Fruit fly (Drosophila melanogaster) whole organism, wandering third instar larva: Measurements from ENCODE around the gene CG32459.

Source experiments
- Abd-B ChIP-seq: fragments of >200 bp; optimal IDR thresholded peaks from 2 replicates; lab custom pipeline; 2017; ENCODE audit warnings: missing biosample characterization, missing genetic modification characterization
- CG32264 ChIP-seq: fragments of 200-800 bp; sonication (Bioruptor generic); optimal IDR thresholded peaks from 2 replicates; lab custom pipeline; 2016; ENCODE audit warnings: missing biosample characterization, missing genetic modification characterization
- CG9705 ChIP-seq: fragments of 200-800 bp; sonication (Bioruptor generic); optimal IDR thresholded peaks from 2 replicates; lab custom pipeline; 2018; ENCODE audit warnings: missing biosample characterization, mild to moderate bottlenecking, missing genetic modification characterization
- CrebA ChIP-seq: fragments of 200-800 bp; sonication (Bioruptor generic); optimal IDR thresholded peaks from 2 replicates; lab custom pipeline; 2016; ENCODE audit warnings: missing biosample characterization, mild to moderate bottlenecking, missing genetic modification characterization, borderline replicate concordance
- Dfd ChIP-seq: fragments of >200 bp; optimal IDR thresholded peaks from 2 replicates; lab custom pipeline; 2017; ENCODE audit warnings: missing biosample characterization, missing genetic modification characterization
- Dif ChIP-seq: fragments of 200-275, 200-300 bp; sonication (Bioruptor generic); optimal IDR thresholded peaks from 2 replicates; lab custom pipeline; 2018; ENCODE audit warnings: missing biosample characterization, missing genetic modification characterization; ENCODE audit not compliant: partially characterized antibody
- GATAd ChIP-seq: sonication (Bioruptor generic); optimal IDR thresholded peaks from 2 replicates; lab custom pipeline; 2016; ENCODE audit warnings: missing biosample characterization, missing genetic modification characterization
- HLH106 ChIP-seq: fragments of 200-800 bp; optimal IDR thresholded peaks from 3 replicates; lab custom pipeline; 2019; ENCODE audit warnings: missing biosample characterization, mild to moderate bottlenecking, missing genetic modification characterization, moderate library complexity
- Hnf4 ChIP-seq: fragments of 200-800 bp; sonication (Bioruptor generic); optimal IDR thresholded peaks from 2 replicates; lab custom pipeline; 2016; ENCODE audit warnings: missing biosample characterization, mild to moderate bottlenecking, missing genetic modification characterization
- Hr78 ChIP-seq: fragments of >200 bp; optimal IDR thresholded peaks from 2 replicates; lab custom pipeline; 2017; ENCODE audit warnings: missing biosample characterization, missing genetic modification characterization
- Hr83 ChIP-seq: fragments of 200-300 bp; sonication (Bioruptor generic); optimal IDR thresholded peaks from 2 replicates; lab custom pipeline; 2016; ENCODE audit warnings: missing biosample characterization, mild to moderate bottlenecking, missing genetic modification characterization, moderate library complexity; ENCODE audit not compliant: poor library complexity, severe bottlenecking
- Jra ChIP-seq: sonication (Bioruptor generic); optimal IDR thresholded peaks from 2 replicates; lab custom pipeline; 2016; ENCODE audit warnings: missing biosample characterization, missing genetic modification characterization
- Mio ChIP-seq: sonication (Bioruptor generic); optimal IDR thresholded peaks from 2 replicates; lab custom pipeline; 2016; ENCODE audit warnings: missing biosample characterization, missing genetic modification characterization
- Myc ChIP-seq: fragments of >200 bp; optimal IDR thresholded peaks from 2 replicates; lab custom pipeline; 2017
- N ChIP-seq: fragments of >200 bp; optimal IDR thresholded peaks from 2 replicates; lab custom pipeline; 2018; ENCODE audit warnings: missing biosample characterization, missing external identifiers, missing genetic modification characterization
- OdsH ChIP-seq: fragments of 200-800 bp; sonication (Bioruptor generic); optimal IDR thresholded peaks from 2 replicates; lab custom pipeline; 2016; ENCODE audit warnings: missing biosample characterization, mild to moderate bottlenecking, missing genetic modification characterization
- Rel ChIP-seq, 2 experiments: fragments of 200-800 bp; sonication (Bioruptor generic) in 1 of 2; optimal IDR thresholded peaks; 2 replicates in 1 of 2; 3 replicates in 1 of 2; lab custom pipeline; 2016 to 2019; ENCODE audit warnings: mild to moderate bottlenecking in 2 of 2, missing biosample characterization in 2 of 2, missing genetic modification characterization in 2 of 2, moderate library complexity in 1 of 2
- Sp1 ChIP-seq: fragments of 200-800 bp; sonication (Bioruptor generic); optimal IDR thresholded peaks from 3 replicates; lab custom pipeline; 2019; ENCODE audit warnings: missing biosample characterization, mild to moderate bottlenecking, missing genetic modification characterization, moderate library complexity
- Vsx2 ChIP-seq: fragments of 200-300, 225-300 bp; sonication (Bioruptor generic); optimal IDR thresholded peaks from 2 replicates; lab custom pipeline; 2018; ENCODE audit warnings: missing biosample characterization, missing genetic modification characterization; ENCODE audit not compliant: partially characterized antibody
- br ChIP-seq: fragments of 200-800 bp; sonication (Bioruptor generic); optimal IDR thresholded peaks from 2 replicates; lab custom pipeline; 2016; ENCODE audit warnings: missing biosample characterization, missing genetic modification characterization
- brk ChIP-seq: fragments of 200-800 bp; sonication (Bioruptor generic); optimal IDR thresholded peaks from 2 replicates; lab custom pipeline; 2016; ENCODE audit warnings: missing biosample characterization, mild to moderate bottlenecking, missing genetic modification characterization
- dl ChIP-seq, 2 experiments: fragments of 175-275, 200-275 bp in 1 of 2; fragments of 200-275 bp in 1 of 2; sonication (Bioruptor generic); optimal IDR thresholded peaks; lab custom pipeline; 2018; ENCODE audit warnings: mild to moderate bottlenecking in 2 of 2, missing biosample characterization in 2 of 2, missing genetic modification characterization in 2 of 2, moderate library complexity in 2 of 2; ENCODE audit not compliant: partially characterized antibody in 2 of 2, insufficient read depth in 1 of 2
- dmrt93B ChIP-seq: fragments of 200-800 bp; sonication (Bioruptor generic); optimal IDR thresholded peaks from 2 replicates; lab custom pipeline; 2018; ENCODE audit warnings: missing biosample characterization, mild to moderate bottlenecking, missing genetic modification characterization
- dsf ChIP-seq: sonication (Bioruptor generic); optimal IDR thresholded peaks from 2 replicates; lab custom pipeline; 2016; ENCODE audit warnings: missing biosample characterization, missing genetic modification characterization, borderline replicate concordance
- ey ChIP-seq: fragments of 200-800 bp; sonication (Bioruptor generic); optimal IDR thresholded peaks from 2 replicates; lab custom pipeline; 2016; ENCODE audit warnings: missing biosample characterization, missing genetic modification characterization
- foxo ChIP-seq, 2 experiments: fragments of 200-800 bp; sonication (Bioruptor generic); optimal IDR thresholded peaks; 2 replicates in 1 of 2; 3 replicates in 1 of 2; lab custom pipeline; 2016 to 2017; ENCODE audit warnings: missing biosample characterization in 2 of 2, missing genetic modification characterization in 2 of 2
- fru ChIP-seq: fragments of 200-800 bp; sonication (Bioruptor generic); optimal IDR thresholded peaks from 3 replicates; lab custom pipeline; 2016; ENCODE audit warnings: missing biosample characterization, mild to moderate bottlenecking, missing genetic modification characterization
- h ChIP-seq: fragments of 200-800 bp; sonication (Bioruptor generic); optimal IDR thresholded peaks from 3 replicates; lab custom pipeline; 2016; ENCODE audit warnings: missing biosample characterization, mild to moderate bottlenecking, missing genetic modification characterization
- jim ChIP-seq: fragments of 175-275, 200-325 bp; sonication (Bioruptor generic); optimal IDR thresholded peaks from 2 replicates; lab custom pipeline; 2016; ENCODE audit warnings: missing biosample characterization, mild to moderate bottlenecking, missing genetic modification characterization
- lola ChIP-seq: fragments of >200 bp; optimal IDR thresholded peaks from 2 replicates; lab custom pipeline; 2017; ENCODE audit warnings: missing biosample characterization, missing genetic modification characterization
- pan ChIP-seq: fragments of >200 bp; optimal IDR thresholded peaks from 2 replicates; lab custom pipeline; 2017
- psq ChIP-seq: fragments of 200-800 bp; sonication (Bioruptor generic); optimal IDR thresholded peaks from 3 replicates; lab custom pipeline; 2017; ENCODE audit warnings: missing biosample characterization, mild to moderate bottlenecking, missing genetic modification characterization, moderate library complexity
- rgr ChIP-seq: fragments of 200-800 bp; sonication (Bioruptor generic); optimal IDR thresholded peaks from 3 replicates; lab custom pipeline; 2016; ENCODE audit warnings: missing biosample characterization, mild to moderate bottlenecking, missing genetic modification characterization
- sage ChIP-seq: fragments of 200-800 bp; sonication (Bioruptor generic); optimal IDR thresholded peaks from 2 replicates; lab custom pipeline; 2016; ENCODE audit warnings: missing biosample characterization, mild to moderate bottlenecking, missing genetic modification characterization
- sv ChIP-seq: fragments of 200-800 bp; sonication (Bioruptor generic); optimal IDR thresholded peaks from 3 replicates; lab custom pipeline; 2016; ENCODE audit warnings: missing biosample characterization, missing genetic modification characterization
- usp ChIP-seq: fragments of >200 bp; optimal IDR thresholded peaks from 2 replicates; lab custom pipeline; 2017; ENCODE audit warnings: missing biosample characterization, missing genetic modification characterization
- woc ChIP-seq: sonication (Bioruptor generic); optimal IDR thresholded peaks from 2 replicates; lab custom pipeline; 2016; ENCODE audit warnings: missing biosample characterization, mild to moderate bottlenecking, missing genetic modification characterization

CG32459 gene

DNA sequence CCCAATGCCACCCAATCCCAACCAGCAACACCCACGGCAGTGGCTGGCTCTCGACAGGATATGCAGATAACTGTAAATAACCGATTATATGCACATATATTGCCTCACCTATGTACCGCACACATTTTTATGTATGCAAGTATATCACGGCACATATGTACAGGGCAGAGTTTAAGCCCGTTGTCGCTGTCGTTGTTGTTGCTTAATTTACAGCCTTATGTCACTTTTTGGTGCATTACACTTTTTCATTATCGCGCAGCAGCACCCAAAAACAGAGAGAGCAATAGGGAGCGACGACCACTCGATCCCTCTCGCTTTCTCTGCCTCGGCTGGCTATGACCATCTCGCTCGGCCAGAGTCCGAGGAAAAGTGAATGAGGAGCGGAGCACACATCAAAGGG lies 16.6 kb downstream of the CG32459 start:
- TF ChIP-seq OdsH (GFP tag; lab: Kevin White, UChicago) (no peak), Dif (peak; percentile 5)

DNA sequence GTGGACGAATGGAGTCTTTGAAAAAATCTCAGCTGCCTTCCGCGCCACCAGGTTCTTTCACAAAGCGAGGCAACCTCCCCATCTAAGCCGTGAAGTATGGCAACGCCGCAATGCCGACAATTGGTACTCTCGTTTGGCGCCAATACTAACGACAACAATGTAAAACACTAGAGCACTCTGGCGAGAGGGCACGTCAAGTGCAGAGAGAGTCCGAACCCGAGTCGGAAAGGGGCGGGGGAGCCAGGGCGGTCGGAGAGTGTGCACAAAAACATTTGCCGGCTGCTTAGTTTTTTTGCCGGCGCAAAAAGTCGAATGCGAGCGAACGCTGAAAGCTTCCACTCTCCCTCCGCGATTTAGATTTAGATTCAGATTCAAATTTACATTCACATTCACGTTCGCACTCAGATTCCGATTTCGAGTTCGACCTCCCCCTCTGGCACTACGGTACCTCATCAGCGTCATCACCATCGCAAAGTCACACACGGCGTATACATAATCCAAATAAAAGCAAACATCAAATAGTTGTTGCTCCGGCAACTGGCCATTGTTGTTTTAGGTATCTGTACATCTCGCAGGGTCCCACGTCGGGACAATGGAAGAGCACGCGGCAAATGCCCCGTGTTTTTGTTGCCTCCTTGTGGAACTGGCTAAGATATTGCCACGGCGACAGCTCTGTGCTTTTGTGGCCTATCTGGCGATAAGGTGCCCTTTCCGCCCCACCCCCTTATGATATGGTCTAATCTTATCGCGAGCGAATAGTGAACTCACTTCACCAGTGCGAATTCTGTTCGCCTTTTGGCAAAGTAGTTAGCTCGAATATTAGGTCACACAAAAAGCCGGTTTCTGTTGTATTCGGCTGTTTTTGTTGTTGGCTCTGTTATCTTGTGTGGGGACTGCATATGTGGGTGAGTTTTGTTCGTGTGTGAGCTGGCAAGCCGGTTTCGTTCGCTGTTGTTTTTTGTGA lies 17.9 kb downstream of the CG32459 start:
- TF ChIP-seq dl (GFP tag; optimal IDR thresholded peaks at IDR 0.05; lab: Kevin White, UChicago; ENCODE audit: insufficient read depth in 1 of 2, partially characterized antibody in 2 of 2) (peak in 1 of 2 experiments; percentile 60), woc (no peak), foxo (GFP tag; optimal IDR thresholded peaks at IDR 0.05; lab: Kevin White, UChicago) (no peak), sv (GFP tag; lab: Kevin White, UChicago) (no peak), CG32264 (GFP tag; lab: Kevin White, UChicago) (no peak), ey (GFP tag; lab: Kevin White, UChicago) (no peak), Hnf4 (GFP tag; lab: Kevin White, UChicago) (no peak), Jra (GFP tag; lab: Kevin White, UChicago) (no peak), Myc (lab: Kevin White, UChicago) (no peak), Dif (peak; percentile 39), jim (peak; percentile 91), h (GFP tag; lab: Kevin White, UChicago) (peak; percentile 14), Hr78 (GFP tag; lab: Kevin White, UChicago) (no peak), Rel (GFP tag; optimal IDR thresholded peaks at IDR 0.05; lab: Kevin White, UChicago) (no peak), Rel (tag; optimal IDR thresholded peaks at IDR 0.05; lab: Kevin White, UChicago) (peak; percentile 30), psq (GFP tag; lab: Kevin White, UChicago) (peak; percentile 23), Dfd (GFP tag; lab: Kevin White, UChicago) (no peak), N (GFP tag; lab: Kevin White, UChicago) (no peak), OdsH (GFP tag; lab: Kevin White, UChicago) (peak; percentile 16), br (GFP tag; lab: Kevin White, UChicago) (no peak), GATAd (no peak), CG9705 (GFP tag; lab: Kevin White, UChicago) (no peak), Hr83 (no peak), CrebA (GFP tag; lab: Kevin White, UChicago) (peak; percentile 79), fru (GFP tag; lab: Kevin White, UChicago) (no peak), dsf (GFP tag; lab: Kevin White, UChicago) (no peak), lola (GFP tag; lab: Kevin White, UChicago) (no peak), sage (GFP tag; lab: Kevin White, UChicago) (no peak)

DNA sequence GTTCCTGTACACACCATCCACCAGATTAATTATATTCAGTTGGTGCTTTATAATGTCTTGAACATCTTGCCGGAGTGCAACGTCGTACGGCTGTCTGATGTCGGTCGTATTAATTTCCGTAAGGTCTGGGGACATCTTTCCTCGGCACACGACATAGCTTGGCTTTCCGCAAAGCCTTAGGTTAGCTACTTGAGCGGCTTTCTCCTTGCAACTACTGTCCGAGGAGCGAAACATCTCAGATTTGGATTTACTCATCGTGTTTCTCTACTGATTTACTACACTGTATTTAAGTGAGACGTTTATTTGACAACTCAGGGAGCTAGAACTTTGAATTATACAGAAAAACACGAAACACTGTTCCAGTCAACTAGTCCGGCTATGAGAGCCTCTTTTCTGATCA lies 19.1 kb downstream of the CG32459 start, which contains the start of the genes CG11226 and CG45428:
TSS of gene CG11226 (plus strand) at position 301 of the 400 bp plus-strand sequence.
TSS of gene CG45428 (minus strand) at position 303 of the 400 bp plus-strand sequence.
- no peak for TF ChIP-seq Hr83

DNA sequence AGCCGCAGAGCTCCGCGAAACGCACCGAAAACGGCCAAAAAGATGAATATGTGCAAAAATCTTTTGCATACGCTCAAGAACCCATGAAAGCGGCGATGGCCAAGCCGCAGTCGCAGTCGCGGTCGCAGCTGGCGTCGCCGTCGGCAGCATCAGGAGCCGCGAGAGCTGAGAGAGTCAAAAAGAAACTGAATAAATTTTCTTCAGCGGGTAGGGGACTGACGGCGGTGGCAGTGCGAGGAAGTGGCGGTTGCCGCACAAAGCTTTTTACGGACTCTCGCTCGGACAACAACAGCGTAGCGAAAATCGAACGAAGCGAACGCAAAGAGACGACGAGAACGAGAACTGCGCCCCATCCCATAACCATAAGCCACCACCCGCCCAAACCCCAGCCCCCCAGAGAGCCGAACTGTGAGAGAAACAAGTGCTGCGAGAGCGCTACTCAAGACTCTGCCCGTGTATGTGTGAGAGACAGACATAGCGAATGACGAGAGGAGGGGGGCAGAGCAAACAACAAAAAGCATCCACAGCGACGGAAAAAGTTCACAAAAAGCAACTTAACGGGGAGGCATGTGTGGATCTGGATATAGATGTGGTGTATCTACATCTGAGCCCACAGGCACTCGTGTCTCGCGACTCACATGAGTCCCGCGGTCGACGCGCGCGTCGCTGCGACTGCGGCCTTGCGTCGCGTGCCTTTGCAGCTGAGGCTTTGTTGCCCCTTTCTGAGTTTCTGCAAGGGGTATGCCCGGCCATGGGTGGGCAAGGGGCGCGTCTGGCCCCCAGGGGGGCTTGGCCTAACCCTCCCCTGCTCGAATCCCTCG lies 20.5 kb downstream of the CG32459 start, which contains the start of gene jim:
TSS of gene jim (minus strand) at position 51 of the 821 bp plus-strand sequence.
- TF ChIP-seq fru (GFP tag; lab: Kevin White, UChicago), result peak; percentile 15
- peak; percentile 68 for TF ChIP-seq Sp1 (GFP tag; lab: Kevin White, UChicago)
- TF ChIP-seq Hr83, result peak; percentile 93
- TF ChIP-seq Jra (GFP tag; lab: Kevin White, UChicago), result peak; percentile 62
- TF ChIP-seq h (GFP tag; lab: Kevin White, UChicago), result peak; percentile 87
- TF ChIP-seq rgr, result peak; percentile 63
- TF ChIP-seq HLH106 (tag; lab: Kevin White, UChicago), result peak; percentile 34
- TF ChIP-seq Abd-B, result no peak
- TF ChIP-seq brk (GFP tag; lab: Kevin White, UChicago), result peak; percentile 10
- no peak for TF ChIP-seq GATAd
- TF ChIP-seq woc, result peak; percentile 5
- peak; percentile 57 for TF ChIP-seq Hnf4 (GFP tag; lab: Kevin White, UChicago)
- no peak for TF ChIP-seq usp (GFP tag; lab: Kevin White, UChicago)
- TF ChIP-seq ey (GFP tag; lab: Kevin White, UChicago), result peak; percentile 4
- no peak for TF ChIP-seq Mio
- no peak for TF ChIP-seq dmrt93B
- peak; percentile 52 for TF ChIP-seq N (GFP tag; lab: Kevin White, UChicago)
- peak; percentile 40 for TF ChIP-seq sage (GFP tag; lab: Kevin White, UChicago)
- TF ChIP-seq CG32264 (GFP tag; lab: Kevin White, UChicago), result no peak
- no peak for TF ChIP-seq pan (lab: Kevin White, UChicago)
- no peak for TF ChIP-seq CG9705 (GFP tag; lab: Kevin White, UChicago)
- TF ChIP-seq Myc (lab: Kevin White, UChicago), result no peak
- no peak for TF ChIP-seq lola (GFP tag; lab: Kevin White, UChicago)
- TF ChIP-seq Dif, result peak; percentile 95
- peak; percentile 71 for TF ChIP-seq Vsx2 (GFP tag; lab: Kevin White, UChicago)
- TF ChIP-seq dsf (GFP tag; lab: Kevin White, UChicago), result no peak
- TF ChIP-seq dl (GFP tag; optimal IDR thresholded peaks at IDR 0.05; lab: Kevin White, UChicago; ENCODE audit: insufficient read depth in 1 of 2, partially characterized antibody in 2 of 2), result peak; percentile 63 to 97
